Fruit fly (Drosophila melanogaster): Measurements from ENCODE around the gene ImpE2.
A peak's percentile ranks its signal among the peaks of the same experiment; 100 is the strongest.

Gene ImpE2

DNA sequence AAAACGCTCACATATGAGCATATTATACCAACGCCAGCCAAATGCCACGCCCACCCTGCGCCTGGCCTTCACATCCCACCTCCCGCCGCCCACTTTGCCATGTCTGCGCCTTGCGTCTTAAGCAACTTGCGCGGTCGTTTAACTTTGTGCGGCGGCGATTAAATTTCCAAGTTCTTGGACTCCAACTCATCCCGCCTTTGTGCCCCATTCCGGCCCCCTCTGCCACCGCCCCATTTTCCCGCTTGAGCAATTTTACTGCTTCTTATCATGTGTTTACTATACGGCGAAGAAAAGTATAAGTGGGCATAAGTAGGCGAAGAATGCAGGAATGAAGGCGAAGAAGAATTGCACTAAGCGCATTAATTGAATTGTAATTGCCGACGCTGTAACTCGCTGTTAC lies 23.2 kb upstream of the ImpE2 start:
- TF ChIP-seq CG13204 (GFP tag; optimal IDR thresholded peaks at IDR 0.05) (peak; percentile 74), CG4496 (GFP tag; IDR thresholded peaks at IDR 0.05) (peak; percentile 7; the same call in 1 of the 3 replicates), Pif1A (GFP tag; optimal IDR thresholded peaks at IDR 0.05) (no peak), CG32121 (GFP tag; IDR thresholded peaks at IDR 0.05) (peak; percentile 44; the same call in 1 of the 2 replicates), EcR (GFP tag; optimal IDR thresholded peaks at IDR 0.05) (peak; percentile 93), CG14655 (GFP tag; optimal IDR thresholded peaks at IDR 0.05) (peak; percentile 17)

DNA sequence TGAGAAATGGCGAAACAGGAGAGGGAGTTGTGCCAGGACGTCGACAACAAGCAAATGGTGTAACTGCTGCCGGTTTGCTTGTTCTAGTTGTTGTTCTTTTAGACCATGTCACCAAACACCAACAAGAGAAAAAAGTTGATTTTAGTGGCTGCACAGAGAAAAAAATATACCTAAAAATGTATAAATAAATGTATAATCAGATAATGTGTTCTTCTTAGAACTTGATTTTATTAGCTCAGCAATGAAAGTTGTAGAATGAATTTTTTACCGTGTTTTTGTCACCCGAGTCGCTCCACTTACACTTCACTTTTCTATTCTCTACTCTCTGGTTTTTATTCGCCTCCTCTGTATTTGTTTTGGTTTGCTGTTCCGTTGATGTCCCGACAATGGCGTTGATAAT lies 21.7 kb upstream of the ImpE2 start:
- TF ChIP-seq CG4496 (GFP tag; IDR thresholded peaks at IDR 0.05) (0 out of 3 replicates have a peak, but pooled peaks have one; percentile 60), CG8159 (tag; optimal IDR thresholded peaks at IDR 0.05) (no peak), CG12605 (GFP tag; IDR thresholded peaks at IDR 0.05) (0 out of 2 replicates have a peak, but pooled peaks have one; percentile 40), EcR (GFP tag; optimal IDR thresholded peaks at IDR 0.05) (no peak), CG8301 (tag; optimal IDR thresholded peaks at IDR 0.05) (peak; percentile 31), CG15710 (tag; optimal IDR thresholded peaks at IDR 0.05) (no peak), CG17806 (tag; optimal IDR thresholded peaks at IDR 0.05) (no peak), CG13204 (GFP tag; optimal IDR thresholded peaks at IDR 0.05) (no peak), CG14655 (GFP tag; optimal IDR thresholded peaks at IDR 0.05) (peak; percentile 51), CG10348 (GFP tag; IDR thresholded peaks at IDR 0.05) (no peak), Pif1B (GFP tag; optimal IDR thresholded peaks at IDR 0.05) (no peak), rn (GFP tag; IDR thresholded peaks at IDR 0.05) (no peak), Ets98B (GFP tag; IDR thresholded peaks at IDR 0.05) (peak; percentile 21; the same call in 1 of the 2 replicates), CG32121 (GFP tag; IDR thresholded peaks at IDR 0.05) (no peak), CG9948 (tag; optimal IDR thresholded peaks at IDR 0.05) (no peak), D1 (tag; optimal IDR thresholded peaks at IDR 0.05) (no peak), fd96Ca (GFP tag; IDR thresholded peaks at IDR 0.05) (no peak), Snoo (tag; optimal IDR thresholded peaks at IDR 0.05) (no peak)

- 0 out of 2 replicates have a peak, but pooled peaks have one; percentile 11 for TF ChIP-seq Ets98B (GFP tag; IDR thresholded peaks at IDR 0.05)
- no peak for TF ChIP-seq rn (GFP tag; IDR thresholded peaks at IDR 0.05)
- peak; percentile 41 for TF ChIP-seq CG34367 (tag; optimal IDR thresholded peaks at IDR 0.05)
- TF ChIP-seq CG12605 (GFP tag; IDR thresholded peaks at IDR 0.05): no peak
- TF ChIP-seq EcR (GFP tag; optimal IDR thresholded peaks at IDR 0.05): no peak
- no peak for TF ChIP-seq CG13204 (GFP tag; optimal IDR thresholded peaks at IDR 0.05)
- TF ChIP-seq CG8301 (tag; optimal IDR thresholded peaks at IDR 0.05): no peak
- TF ChIP-seq Pif1B (GFP tag; optimal IDR thresholded peaks at IDR 0.05): no peak
- TF ChIP-seq CG4496 (GFP tag; IDR thresholded peaks at IDR 0.05): peak; percentile 69; the same call in 2 of the 3 replicates
- no peak for TF ChIP-seq gl (tag; optimal IDR thresholded peaks at IDR 0.05)
- no peak for TF ChIP-seq Pif1A (GFP tag; optimal IDR thresholded peaks at IDR 0.05)
- TF ChIP-seq CG17806 (tag; optimal IDR thresholded peaks at IDR 0.05): no peak
- TF ChIP-seq Snoo (tag; optimal IDR thresholded peaks at IDR 0.05): no peak
- TF ChIP-seq CG32121 (GFP tag; IDR thresholded peaks at IDR 0.05): no peak
- no peak for TF ChIP-seq CG14655 (GFP tag; optimal IDR thresholded peaks at IDR 0.05)
- TF ChIP-seq CG10348 (GFP tag; IDR thresholded peaks at IDR 0.05): no peak
- TF ChIP-seq CG9948 (tag; optimal IDR thresholded peaks at IDR 0.05): peak; percentile 52
- peak; percentile 39 for TF ChIP-seq CG15710 (tag; optimal IDR thresholded peaks at IDR 0.05)
- peak; percentile 4 for TF ChIP-seq CG8159 (tag; optimal IDR thresholded peaks at IDR 0.05)
- TF ChIP-seq D1 (tag; optimal IDR thresholded peaks at IDR 0.05): no peak
- no peak for TF ChIP-seq fd96Ca (GFP tag; IDR thresholded peaks at IDR 0.05)
Measured at dm6 chr3L:3532867-3533266, 20.4 kb upstream of the ImpE2 start.

DNA sequence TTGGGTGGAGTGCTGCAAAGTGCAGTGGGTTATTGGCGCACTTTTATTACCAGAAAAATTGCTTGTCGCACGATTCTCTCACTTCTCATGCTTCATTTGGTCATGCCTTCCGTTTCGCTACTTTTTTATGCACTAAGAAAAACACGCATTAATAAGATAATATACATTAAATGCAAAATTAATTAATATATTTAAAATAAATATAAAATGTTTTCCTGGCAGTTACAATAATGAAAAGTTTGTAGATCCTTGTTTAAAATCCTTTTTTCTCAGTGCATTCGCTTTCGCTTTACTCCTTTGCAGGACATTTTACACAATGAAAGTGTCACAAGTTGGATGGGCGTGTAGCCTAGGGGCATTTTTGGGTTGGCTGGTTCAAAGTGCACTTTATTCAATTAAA lies 18.9 kb upstream of the ImpE2 start:
- TF ChIP-seq Pif1A (GFP tag; optimal IDR thresholded peaks at IDR 0.05) (no peak), CG8301 (tag; optimal IDR thresholded peaks at IDR 0.05) (no peak), rn (GFP tag; IDR thresholded peaks at IDR 0.05) (no peak), Snoo (tag; optimal IDR thresholded peaks at IDR 0.05) (no peak), CG12605 (GFP tag; IDR thresholded peaks at IDR 0.05) (no peak), D1 (tag; optimal IDR thresholded peaks at IDR 0.05) (no peak), CG34367 (tag; optimal IDR thresholded peaks at IDR 0.05) (no peak), CG4496 (GFP tag; IDR thresholded peaks at IDR 0.05) (no peak), CG9948 (tag; optimal IDR thresholded peaks at IDR 0.05) (peak; percentile 37), CG8159 (tag; optimal IDR thresholded peaks at IDR 0.05) (peak; percentile 20), CG17806 (tag; optimal IDR thresholded peaks at IDR 0.05) (peak; percentile 27), Ets98B (GFP tag; IDR thresholded peaks at IDR 0.05) (no peak), CG15710 (tag; optimal IDR thresholded peaks at IDR 0.05) (no peak), gl (tag; optimal IDR thresholded peaks at IDR 0.05) (no peak), fd96Ca (GFP tag; IDR thresholded peaks at IDR 0.05) (peak; percentile 11; the same call in 1 of the 3 replicates), Pif1B (GFP tag; optimal IDR thresholded peaks at IDR 0.05) (no peak), CG13204 (GFP tag; optimal IDR thresholded peaks at IDR 0.05) (no peak), EcR (GFP tag; optimal IDR thresholded peaks at IDR 0.05) (no peak), CG10348 (GFP tag; IDR thresholded peaks at IDR 0.05) (no peak), CG14655 (GFP tag; optimal IDR thresholded peaks at IDR 0.05) (peak; percentile 38), CG32121 (GFP tag; IDR thresholded peaks at IDR 0.05) (no peak)

dm6 chr3L:3530588-3531264 lies 18.2 kb upstream of the ImpE2 start:
- no peak for TF ChIP-seq Pif1A (GFP tag; optimal IDR thresholded peaks at IDR 0.05)
- TF ChIP-seq CG17806 (tag; optimal IDR thresholded peaks at IDR 0.05): no peak
- TF ChIP-seq CG8301 (tag; optimal IDR thresholded peaks at IDR 0.05): peak; percentile 27
- no peak for TF ChIP-seq CG10348 (GFP tag; IDR thresholded peaks at IDR 0.05)
- no peak for TF ChIP-seq D1 (tag; optimal IDR thresholded peaks at IDR 0.05)
- TF ChIP-seq fd96Ca (GFP tag; IDR thresholded peaks at IDR 0.05): no peak
- no peak for TF ChIP-seq rn (GFP tag; IDR thresholded peaks at IDR 0.05)
- peak; percentile 34 for TF ChIP-seq CG14655 (GFP tag; optimal IDR thresholded peaks at IDR 0.05)
- TF ChIP-seq CG15710 (tag; optimal IDR thresholded peaks at IDR 0.05): no peak
- no peak for TF ChIP-seq Ets98B (GFP tag; IDR thresholded peaks at IDR 0.05)
- TF ChIP-seq CG12605 (GFP tag; IDR thresholded peaks at IDR 0.05): no peak
- peak; percentile 22; the same call in 1 of the 2 replicates for TF ChIP-seq CG32121 (GFP tag; IDR thresholded peaks at IDR 0.05)
- no peak for TF ChIP-seq CG8159 (tag; optimal IDR thresholded peaks at IDR 0.05)
- no peak for TF ChIP-seq CG34367 (tag; optimal IDR thresholded peaks at IDR 0.05)
- TF ChIP-seq CG9948 (tag; optimal IDR thresholded peaks at IDR 0.05): no peak
- TF ChIP-seq CG4496 (GFP tag; IDR thresholded peaks at IDR 0.05): no peak; the same call in 2 of the 3 replicates
- no peak for TF ChIP-seq Snoo (tag; optimal IDR thresholded peaks at IDR 0.05)
- TF ChIP-seq CG13204 (GFP tag; optimal IDR thresholded peaks at IDR 0.05): no peak
- no peak for TF ChIP-seq gl (tag; optimal IDR thresholded peaks at IDR 0.05)
- TF ChIP-seq EcR (GFP tag; optimal IDR thresholded peaks at IDR 0.05): no peak
- TF ChIP-seq Pif1B (GFP tag; optimal IDR thresholded peaks at IDR 0.05): no peak

Data from whole organism, pupa.